Worm (Caenorhabditis elegans) whole organism, L4 larva: ENCODE data around the gene flp-23.

ENCODE experiments used
- D1046.2 ChIP-seq: fragments of 200-800 bp; sonication (Bioruptor generic); IDR thresholded peaks from 2 replicates; pipeline ENCODE4 v1.3.6; 2022; ENCODE audit warnings: missing genetic modification characterization, missing compliant biosample characterization
- F37D6.2 ChIP-seq: sonication (generic microtip); optimal IDR thresholded peaks from 2 replicates; lab custom pipeline; 2016; ENCODE audit warnings: mild to moderate bottlenecking, missing genetic modification characterization, missing compliant biosample characterization
- Y105C5A.15 ChIP-seq: fragments of 200-800 bp; sonication (Bioruptor generic); IDR thresholded peaks from 2 replicates; pipeline ENCODE4 v1.3.6; 2022; ENCODE audit warnings: missing genetic modification characterization, missing compliant biosample characterization
- Y48G9A.11 ChIP-seq: fragments of 200-800 bp; sonication (Bioruptor generic); IDR thresholded peaks from 2 replicates; pipeline ENCODE4 v1.3.6; 2022; ENCODE audit warnings: missing genetic modification reagents, missing genetic modification characterization, missing compliant biosample characterization
- Y75B8A.6 ChIP-seq: fragments of 200-800 bp; sonication (Bioruptor generic); IDR thresholded peaks from 2 replicates; pipeline ENCODE4 v1.3.6; 2022; ENCODE audit warnings: missing genetic modification reagents, missing genetic modification characterization, missing compliant biosample characterization
- aha-1 ChIP-seq: fragments of 150-350 bp; peaks from one replicate; lab custom pipeline; 2014; ENCODE audit warnings: missing biosample characterization, missing genetic modification characterization
- ceh-20 ChIP-seq: fragments of 200-800 bp; sonication (Bioruptor generic); IDR thresholded peaks from 2 replicates; pipeline ENCODE4 v1.3.6; 2022; ENCODE audit warnings: missing genetic modification reagents, missing genetic modification characterization, missing compliant biosample characterization
- ceh-32 ChIP-seq: sonication (generic microtip); optimal IDR thresholded peaks from 2 replicates; lab custom pipeline; 2016; ENCODE audit warnings: mild to moderate bottlenecking, missing genetic modification characterization, missing compliant biosample characterization; ENCODE audit not compliant: poor library complexity
- ceh-82 ChIP-seq: sonication (generic microtip); optimal IDR thresholded peaks from 2 replicates; lab custom pipeline; 2017; ENCODE audit warnings: missing biosample characterization, missing genetic modification characterization
- daf-16 ChIP-seq, 3 experiments: sonication (generic microtip); optimal IDR thresholded peaks; 2 replicates each; lab custom pipeline; 2016 to 2017; ENCODE audit warnings: missing genetic modification characterization in 3 of 3, missing genetic modification reagents in 3 of 3, mild to moderate bottlenecking in 2 of 3, missing compliant biosample characterization in 2 of 3, missing biosample characterization in 1 of 3, moderate library complexity in 1 of 3
- daf-19 ChIP-seq: fragments of 200-800 bp; sonication (Bioruptor generic); conservative IDR thresholded peaks from 2 replicates; pipeline ENCODE4 v1.3.6; 2022; ENCODE audit warnings: missing genetic modification characterization, missing compliant biosample characterization
- daf-8 ChIP-seq: fragments of 200-800 bp; sonication (Bioruptor generic); IDR thresholded peaks from 2 replicates; pipeline ENCODE4 v1.3.6; 2022; ENCODE audit warnings: missing genetic modification characterization, missing compliant biosample characterization
- dmd-6 ChIP-seq: fragments of 200-800 bp; sonication (Bioruptor generic); IDR thresholded peaks from 2 replicates; pipeline ENCODE4 v1.3.6; 2022; ENCODE audit warnings: missing genetic modification reagents, missing genetic modification characterization, missing compliant biosample characterization
- dmd-8 ChIP-seq: fragments of 200-800 bp; sonication (Bioruptor generic); IDR thresholded peaks from 2 replicates; pipeline ENCODE4 v1.3.6; 2022; ENCODE audit warnings: missing genetic modification characterization, missing compliant biosample characterization
- dpl-1 ChIP-seq: fragments of 150-350 bp; optimal IDR thresholded peaks from 2 replicates; lab custom pipeline; 2014; ENCODE audit warnings: missing biosample characterization, missing genetic modification reagents, missing genetic modification characterization
- duxl-1 ChIP-seq: sonication (generic microtip); optimal IDR thresholded peaks from 2 replicates; lab custom pipeline; 2016; ENCODE audit warnings: mild to moderate bottlenecking, missing genetic modification characterization, moderate library complexity, missing compliant biosample characterization; ENCODE audit not compliant: poor library complexity
- egl-43 ChIP-seq: fragments of 200-800 bp; sonication (Bioruptor generic); IDR thresholded peaks from 2 replicates; pipeline ENCODE4 v1.3.6; 2022; ENCODE audit warnings: missing genetic modification reagents, missing genetic modification characterization, missing compliant biosample characterization
- hlh-11 ChIP-seq: fragments of 200-800 bp; sonication (Bioruptor generic); optimal IDR thresholded peaks from 2 replicates; lab custom pipeline; 2018; ENCODE audit warnings: mild to moderate bottlenecking, missing genetic modification characterization, missing compliant biosample characterization
- hmg-1.1 ChIP-seq: fragments of 200-800 bp; sonication (Bioruptor generic); IDR thresholded peaks from 2 replicates; pipeline ENCODE4 v1.3.6; 2022; ENCODE audit warnings: missing genetic modification reagents, missing genetic modification characterization, missing compliant biosample characterization
- jun-1 ChIP-seq: fragments of 150-350 bp; optimal IDR thresholded peaks from 2 replicates; lab custom pipeline; 2014; ENCODE audit warnings: missing biosample characterization, missing genetic modification reagents, missing genetic modification characterization
- lin-1 ChIP-seq: fragments of 200-800 bp; sonication (Bioruptor generic); IDR thresholded peaks from 2 replicates; pipeline ENCODE4 v1.3.6; 2022; ENCODE audit warnings: missing genetic modification reagents, missing genetic modification characterization, missing compliant biosample characterization
- lin-39 ChIP-seq: fragments of 150-350 bp; optimal IDR thresholded peaks from 2 replicates; lab custom pipeline; 2014; ENCODE audit warnings: missing biosample characterization, missing genetic modification reagents, missing genetic modification characterization
- madf-9 ChIP-seq: fragments of 200-800 bp; sonication (Bioruptor generic); conservative IDR thresholded peaks from 2 replicates; pipeline ENCODE4 v1.3.6; 2022; ENCODE audit warnings: missing genetic modification reagents, missing genetic modification characterization, missing compliant biosample characterization
- mdl-1 ChIP-seq, 2 experiments: fragments of 150-350 bp in 1 of 2; sonication (generic microtip) in 1 of 2; optimal IDR thresholded peaks; 2 replicates each; lab custom pipeline; 2014 to 2017; ENCODE audit warnings: missing biosample characterization in 2 of 2, missing genetic modification characterization in 2 of 2
- mep-1 ChIP-seq: fragments of 150-350 bp; sonication (generic microtip); optimal IDR thresholded peaks from 3 replicates; lab custom pipeline; 2014; ENCODE audit warnings: missing biosample characterization, missing genetic modification characterization
- mes-2 ChIP-seq: sonication (generic microtip); optimal IDR thresholded peaks from 2 replicates; lab custom pipeline; 2016; ENCODE audit warnings: missing genotype, mild to moderate bottlenecking, missing genetic modification characterization, missing compliant biosample characterization; ENCODE audit not compliant: poor library complexity, severe bottlenecking
- nhr-102 ChIP-seq: sonication (generic microtip); optimal IDR thresholded peaks from 2 replicates; lab custom pipeline; 2016; ENCODE audit warnings: mild to moderate bottlenecking, missing genetic modification characterization, moderate library complexity, missing compliant biosample characterization
- nhr-111 ChIP-seq: fragments of 200-800 bp; sonication (Bioruptor generic); optimal IDR thresholded peaks from 2 replicates; lab custom pipeline; 2018; ENCODE audit warnings: mild to moderate bottlenecking, missing genetic modification characterization, missing compliant biosample characterization
- nhr-41 ChIP-seq: fragments of 200-800 bp; sonication (Bioruptor generic); IDR thresholded peaks from 2 replicates; pipeline ENCODE4 v1.3.6; 2022; ENCODE audit warnings: missing genetic modification reagents, missing genetic modification characterization, missing compliant biosample characterization
- nhr-42 ChIP-seq: fragments of 200-800 bp; sonication (Bioruptor generic); IDR thresholded peaks from 2 replicates; pipeline ENCODE4 v1.3.6; 2022; ENCODE audit warnings: missing genetic modification characterization, missing compliant biosample characterization
- php-3 ChIP-seq: fragments of 200-800 bp; sonication (Bioruptor generic); IDR thresholded peaks from 2 replicates; pipeline ENCODE4 v1.3.6; 2022; ENCODE audit warnings: missing genetic modification reagents, missing genetic modification characterization, missing compliant biosample characterization
- set-16 ChIP-seq: fragments of 200-800 bp; sonication (Bioruptor generic); IDR thresholded peaks from 2 replicates; pipeline ENCODE4 v1.3.6; 2022; ENCODE audit warnings: missing genetic modification reagents, missing genetic modification characterization, missing compliant biosample characterization
- skn-1 ChIP-seq: fragments of 150-350 bp; optimal IDR thresholded peaks from 2 replicates; lab custom pipeline; 2014; ENCODE audit warnings: missing biosample characterization, missing genetic modification characterization
- snpc-1.2 ChIP-seq: fragments of 200-800 bp; sonication (Bioruptor generic); IDR thresholded peaks from 2 replicates; pipeline ENCODE4 v1.3.6; 2022; ENCODE audit warnings: missing genetic modification reagents, missing genetic modification characterization, missing compliant biosample characterization
- tag-97 ChIP-seq: fragments of 200-800 bp; sonication (Bioruptor generic); IDR thresholded peaks from 2 replicates; pipeline ENCODE4 v1.3.6; 2022; ENCODE audit warnings: missing genetic modification characterization, missing compliant biosample characterization
- unc-62 ChIP-seq, 3 experiments: fragments of 150-350 bp in 1 of 3; sonication (generic microtip); optimal IDR thresholded peaks in 2 of 3; peaks in 1 of 3; 1 replicate in 1 of 3; 2 replicates in 2 of 3; lab custom pipeline; 2014 to 2017; ENCODE audit warnings: missing biosample characterization in 3 of 3, missing genetic modification characterization in 3 of 3, missing genetic modification reagents in 3 of 3, missing genotype in 1 of 3
- zfp-2 ChIP-seq: sonication (generic microtip); optimal IDR thresholded peaks from 2 replicates; lab custom pipeline; 2016; ENCODE audit warnings: mild to moderate bottlenecking, missing genetic modification characterization, missing compliant biosample characterization
- zfp-3 ChIP-seq: fragments of 200-800 bp; sonication (Bioruptor generic); conservative IDR thresholded peaks from 2 replicates; pipeline ENCODE4 v1.3.6; 2022; ENCODE audit warnings: missing genetic modification reagents, missing genetic modification characterization, missing compliant biosample characterization
- zip-11 ChIP-seq: fragments of 200-800 bp; sonication (Bioruptor generic); IDR thresholded peaks from 2 replicates; pipeline ENCODE4 v1.3.6; 2022; ENCODE audit warnings: missing genetic modification characterization, missing compliant biosample characterization
- zip-2 ChIP-seq: fragments of 150-350 bp; optimal IDR thresholded peaks from 2 replicates; lab custom pipeline; 2014; ENCODE audit warnings: missing biosample characterization, missing genetic modification characterization
- ztf-11 ChIP-seq: fragments of 150-350 bp; optimal IDR thresholded peaks from 2 replicates; lab custom pipeline; 2014; ENCODE audit warnings: missing biosample characterization, missing genetic modification characterization
- ztf-7 ChIP-seq: fragments of 150-350 bp; optimal IDR thresholded peaks from 2 replicates; lab custom pipeline; 2014; ENCODE audit warnings: missing biosample characterization, missing genetic modification characterization

The flp-23 gene

ce11 chrIII:8653457-8653856 lies 2.9 kb downstream of the flp-23 start (continued):
- 0 out of 2 replicates have a peak, but pooled peaks have one; percentile 18 for TF ChIP-seq dmd-8
- TF ChIP-seq nhr-102 (tag; lab: Kevin White, UChicago), result no peak
- TF ChIP-seq nhr-111, result no peak
- no peak for TF ChIP-seq D1046.2 (GFP tag; lab: Robert Waterston, UW)
- no peak for TF ChIP-seq jun-1
- no peak for TF ChIP-seq ceh-20 (GFP tag; lab: Robert Waterston, UW)
- no peak for TF ChIP-seq ceh-82 (tag; lab: Kevin White, UChicago)
- no peak for TF ChIP-seq dmd-6 (GFP tag; lab: Robert Waterston, UW)
- no peak for TF ChIP-seq ceh-32 (tag; lab: Kevin White, UChicago)
- no peak for TF ChIP-seq Y75B8A.6
- no peak for TF ChIP-seq hlh-11 (tag; lab: Kevin White, UChicago)
- no peak for TF ChIP-seq nhr-41
- no peak for TF ChIP-seq ztf-11
- TF ChIP-seq mes-2, result no peak
- no peak for TF ChIP-seq snpc-1.2 (GFP tag; lab: Robert Waterston, UW)
- no peak for TF ChIP-seq zfp-3
- no peak for TF ChIP-seq tag-97 (GFP tag; lab: Robert Waterston, UW)
- TF ChIP-seq daf-16 (GFP tag; optimal IDR thresholded peaks at IDR 0.05; lab: Kevin White, UChicago), result no peak
- no peak for TF ChIP-seq daf-16 (tag; optimal IDR thresholded peaks at IDR 0.05; lab: Kevin White, UChicago)
- TF ChIP-seq Y48G9A.11 (GFP tag; lab: Robert Waterston, UW), result peak; percentile 41; the same call in 1 of the 2 replicates
- no peak for TF ChIP-seq zip-2 (tag; lab: Kevin White, UChicago)
- TF ChIP-seq hmg-1.1 (GFP tag; lab: Robert Waterston, UW), result no peak
- no peak for TF ChIP-seq mep-1 (tag; lab: Kevin White, UChicago)
- no peak for TF ChIP-seq F37D6.2 (tag; lab: Kevin White, UChicago)
- TF ChIP-seq madf-9 (GFP tag; lab: Robert Waterston, UW), result no peak
- no peak for TF ChIP-seq skn-1 (tag; lab: Kevin White, UChicago)
- no peak for TF ChIP-seq lin-1 (GFP tag; lab: Robert Waterston, UW)
- TF ChIP-seq unc-62 (GFP tag; optimal IDR thresholded peaks at IDR 0.05 in 1 of 2; lab: Kevin White, UChicago), result no peak
- TF ChIP-seq unc-62 (tag; optimal IDR thresholded peaks at IDR 0.05; lab: Kevin White, UChicago), result no peak
- 0 out of 2 replicates have a peak, but pooled peaks have one; percentile 8 for TF ChIP-seq php-3
- TF ChIP-seq Y105C5A.15 (GFP tag; lab: Robert Waterston, UW), result no peak
- no peak for TF ChIP-seq nhr-42 (GFP tag; lab: Robert Waterston, UW)
- TF ChIP-seq zip-11 (GFP tag; lab: Robert Waterston, UW), result no peak
- TF ChIP-seq set-16 (GFP tag; lab: Robert Waterston, UW), result no peak
- TF ChIP-seq mdl-1 (tag; optimal IDR thresholded peaks at IDR 0.05; lab: Kevin White, UChicago), result no peak
- TF ChIP-seq lin-39, result no peak
- TF ChIP-seq dpl-1, result no peak
- no peak for TF ChIP-seq duxl-1 (tag; lab: Kevin White, UChicago)
- TF ChIP-seq daf-19 (GFP tag; lab: Robert Waterston, UW), result no peak
- TF ChIP-seq ztf-7 (tag; lab: Kevin White, UChicago), result no peak
- TF ChIP-seq aha-1 (tag; lab: Kevin White, UChicago), result no peak
- no peak for TF ChIP-seq egl-43
- TF ChIP-seq zfp-2 (tag; lab: Kevin White, UChicago), result no peak
- TF ChIP-seq daf-8 (GFP tag; lab: Robert Waterston, UW), result no peak
